Fruit fly (Drosophila melanogaster) whole organism, embryonic: Measurements from ENCODE around the gene Cyp4g15.

ENCODE experiments used
- CG1024 ChIP-seq: fragments of 200-800 bp; sonication (Bioruptor generic); IDR thresholded peaks from 2 replicates; pipeline ENCODE4 v1.3.6; 2022; ENCODE audit warnings: missing biosample characterization, missing genetic modification characterization
- CG11085 ChIP-seq: fragments of 200-800 bp; sonication (Bioruptor generic); IDR thresholded peaks from 2 replicates; pipeline ENCODE4 v1.3.6; 2022; ENCODE audit warnings: missing biosample characterization, missing genetic modification characterization
- CG11560 ChIP-seq: fragments of 200-800 bp; sonication (Bioruptor generic); IDR thresholded peaks from 3 replicates; pipeline ENCODE4 v1.3.6; 2022; ENCODE audit warnings: missing biosample characterization, missing genetic modification characterization
- CG11696 ChIP-seq: fragments of 200-800 bp; sonication (Bioruptor generic); IDR thresholded peaks from 2 replicates; pipeline ENCODE4 v1.3.6; 2022; ENCODE audit warnings: missing biosample characterization, missing genetic modification characterization
- CG13123 ChIP-seq: fragments of 200-800 bp; sonication (Bioruptor generic); optimal IDR thresholded peaks from 2 replicates; lab custom pipeline; 2016; ENCODE audit warnings: missing biosample characterization, missing genetic modification characterization
- CG14667 ChIP-seq: fragments of 200-800 bp; sonication (Bioruptor generic); IDR thresholded peaks from 2 replicates; pipeline ENCODE4 v1.3.6; 2022; ENCODE audit warnings: missing biosample characterization, missing genetic modification characterization
- CG15011 ChIP-seq: fragments of 200-800 bp; sonication (Bioruptor generic); optimal IDR thresholded peaks from 3 replicates; lab custom pipeline; 2018; ENCODE audit warnings: missing biosample characterization, mild to moderate bottlenecking, missing genetic modification characterization
- CG15514 ChIP-seq: fragments of 200-800 bp; sonication (Bioruptor generic); optimal IDR thresholded peaks from 3 replicates; lab custom pipeline; 2017; ENCODE audit warnings: missing biosample characterization, missing genetic modification characterization, mild to moderate bottlenecking, moderate library complexity, missing genetic modification reagents
- CG1603 ChIP-seq: fragments of 200-800 bp; sonication (Bioruptor generic); optimal IDR thresholded peaks from 2 replicates; lab custom pipeline; 2019; ENCODE audit warnings: missing biosample characterization, mild to moderate bottlenecking, missing genetic modification characterization, moderate library complexity
- CG1647 ChIP-seq: fragments of 200-800 bp; sonication (Bioruptor generic); optimal IDR thresholded peaks from 3 replicates; lab custom pipeline; 2016; ENCODE audit warnings: missing biosample characterization, missing genetic modification characterization
- CG3281 ChIP-seq: fragments of 200-800 bp; sonication (Bioruptor generic); optimal IDR thresholded peaks from 3 replicates; lab custom pipeline; 2017; ENCODE audit warnings: missing biosample characterization, mild to moderate bottlenecking, missing genetic modification characterization
- CG42726 ChIP-seq: fragments of 200-800 bp; sonication (Bioruptor generic); IDR thresholded peaks from 2 replicates; pipeline ENCODE4 v1.3.6; 2022; ENCODE audit warnings: missing biosample characterization, missing genetic modification characterization; ENCODE audit not compliant: partially characterized antibody
- CG4328 ChIP-seq: fragments of 200-800 bp; sonication (Bioruptor generic); optimal IDR thresholded peaks from 3 replicates; lab custom pipeline; 2017; ENCODE audit warnings: missing biosample characterization, missing genetic modification reagents, missing genetic modification characterization
- CG6254 ChIP-seq: fragments of 200-800 bp; sonication (Bioruptor generic); optimal IDR thresholded peaks from 3 replicates; lab custom pipeline; 2017; ENCODE audit warnings: mild to moderate bottlenecking, missing biosample characterization, missing genetic modification reagents, missing genetic modification characterization
- CG6683 ChIP-seq: fragments of 200-800 bp; sonication (Bioruptor generic); optimal IDR thresholded peaks from 2 replicates; lab custom pipeline; 2017; ENCODE audit warnings: missing biosample characterization, mild to moderate bottlenecking, missing genetic modification characterization, missing genetic modification reagents
- CG6791 ChIP-seq: fragments of 200-800 bp; sonication (Bioruptor generic); IDR thresholded peaks from 3 replicates; pipeline ENCODE4 v1.3.6; 2022; ENCODE audit warnings: missing biosample characterization, missing genetic modification characterization; ENCODE audit not compliant: partially characterized antibody
- CG7786 ChIP-seq: fragments of 200-800 bp; sonication (Bioruptor generic); optimal IDR thresholded peaks from 2 replicates; lab custom pipeline; 2016; ENCODE audit warnings: missing biosample characterization, missing genetic modification characterization
- Camta ChIP-seq: fragments of 200-800 bp; sonication (Bioruptor generic); optimal IDR thresholded peaks from 2 replicates; lab custom pipeline; 2016; ENCODE audit warnings: missing biosample characterization, missing genetic modification characterization
- Dip3 ChIP-seq: fragments of 200-800 bp; sonication (Bioruptor generic); optimal IDR thresholded peaks from 3 replicates; lab custom pipeline; 2016; ENCODE audit warnings: missing biosample characterization, missing genetic modification characterization
- Doc2 ChIP-seq: fragments of 200-800 bp; sonication (Bioruptor generic); IDR thresholded peaks from 2 replicates; pipeline ENCODE4 v1.3.6; 2022; ENCODE audit warnings: missing biosample characterization, missing genetic modification characterization
- Drgx ChIP-seq: fragments of 200-800 bp; sonication (Bioruptor generic); IDR thresholded peaks from 2 replicates; pipeline ENCODE4 v1.3.6; 2022; ENCODE audit warnings: missing biosample characterization, missing genetic modification characterization
- GATAe ChIP-seq: fragments of 200-800 bp; sonication (Bioruptor generic); conservative IDR thresholded peaks from 2 replicates; pipeline ENCODE4 v1.3.6; 2022; ENCODE audit warnings: missing biosample characterization, missing genetic modification characterization
- Gsc ChIP-seq: fragments of 200-800 bp; sonication (Bioruptor generic); IDR thresholded peaks from 2 replicates; pipeline ENCODE4 v1.3.6; 2022; ENCODE audit warnings: missing biosample characterization, missing genetic modification characterization
- MESR4 ChIP-seq: fragments of 200-800 bp; sonication (Bioruptor generic); optimal IDR thresholded peaks from 2 replicates; lab custom pipeline; 2018; ENCODE audit warnings: missing biosample characterization, mild to moderate bottlenecking, missing genetic modification characterization, moderate library complexity
- NK7.1 ChIP-seq: fragments of 200-800 bp; sonication (Bioruptor generic); optimal IDR thresholded peaks from 3 replicates; lab custom pipeline; 2016; ENCODE audit warnings: missing biosample characterization, missing genetic modification characterization
- Ptx1 ChIP-seq: fragments of 200-800 bp; sonication (Bioruptor generic); IDR thresholded peaks from 2 replicates; pipeline ENCODE4 v1.3.6; 2022; ENCODE audit warnings: missing biosample characterization, missing genetic modification characterization
- Sry-δ ChIP-seq: fragments of 200-800 bp; sonication (Bioruptor generic); optimal IDR thresholded peaks from 2 replicates; lab custom pipeline; 2016; ENCODE audit warnings: missing biosample characterization, missing genetic modification characterization
- Vsx1 ChIP-seq: fragments of 200-800 bp; sonication (Bioruptor generic); optimal IDR thresholded peaks from 2 replicates; lab custom pipeline; 2017; ENCODE audit warnings: missing biosample characterization, mild to moderate bottlenecking, missing genetic modification characterization, missing genetic modification reagents
- abd-A ChIP-seq: fragments of 200-800 bp; sonication (Bioruptor generic); optimal IDR thresholded peaks from 3 replicates; lab custom pipeline; 2019; ENCODE audit warnings: missing biosample characterization, mild to moderate bottlenecking, missing genetic modification characterization, moderate library complexity
- amos ChIP-seq: fragments of 200-800 bp; sonication (Bioruptor generic); IDR thresholded peaks from 2 replicates; pipeline ENCODE4 v1.3.6; 2022; ENCODE audit warnings: missing biosample characterization, missing genetic modification characterization; ENCODE audit not compliant: partially characterized antibody
- ap ChIP-seq: fragments of 200-800 bp; sonication (Bioruptor generic); IDR thresholded peaks from 2 replicates; pipeline ENCODE4 v1.3.6; 2022; ENCODE audit warnings: missing biosample characterization, missing genetic modification characterization
- cas ChIP-seq: fragments of 200-800 bp; sonication (Bioruptor generic); IDR thresholded peaks from 2 replicates; pipeline ENCODE4 v1.3.6; 2022; ENCODE audit warnings: missing biosample characterization, missing genetic modification characterization
- chif ChIP-seq, 2 experiments: fragments of 200-800 bp; sonication (Bioruptor generic); optimal IDR thresholded peaks; 3 replicates each; lab custom pipeline; 2016; ENCODE audit warnings: missing biosample characterization in 2 of 2, missing genetic modification characterization in 2 of 2
- chm ChIP-seq: fragments of 200-800 bp; sonication (Bioruptor generic); IDR thresholded peaks from 2 replicates; pipeline ENCODE4 v1.3.6; 2022; ENCODE audit warnings: missing biosample characterization, missing genetic modification characterization
- ci ChIP-seq: fragments of 200-800 bp; sonication (Bioruptor generic); IDR thresholded peaks from 3 replicates; pipeline ENCODE4 v1.3.6; 2022; ENCODE audit warnings: missing biosample characterization, missing genetic modification characterization
- dan ChIP-seq: fragments of 200-800 bp; sonication (Bioruptor generic); IDR thresholded peaks from 2 replicates; pipeline ENCODE4 v1.3.6; 2022; ENCODE audit warnings: missing biosample characterization, missing genetic modification characterization
- fd64A ChIP-seq: fragments of 200-800 bp; sonication (Bioruptor generic); optimal IDR thresholded peaks from 3 replicates; lab custom pipeline; 2018; ENCODE audit warnings: missing biosample characterization, mild to moderate bottlenecking, missing genetic modification characterization
- ftz-f1 ChIP-seq: fragments of 200-800 bp; sonication (Bioruptor generic); optimal IDR thresholded peaks from 2 replicates; lab custom pipeline; 2016; ENCODE audit warnings: missing biosample characterization, missing genetic modification characterization
- gem ChIP-seq: fragments of 200-800 bp; sonication (Bioruptor generic); optimal IDR thresholded peaks from 2 replicates; lab custom pipeline; 2019; ENCODE audit warnings: missing biosample characterization, mild to moderate bottlenecking, missing genetic modification characterization, moderate library complexity
- gfzf ChIP-seq: fragments of 200-800 bp; sonication (Bioruptor generic); optimal IDR thresholded peaks from 2 replicates; lab custom pipeline; 2016; ENCODE audit warnings: missing biosample characterization, mild to moderate bottlenecking, missing genetic modification characterization, moderate library complexity
- grn ChIP-seq: fragments of 200-800 bp; sonication (Bioruptor generic); optimal IDR thresholded peaks from 3 replicates; lab custom pipeline; 2017; ENCODE audit warnings: missing biosample characterization, missing genetic modification characterization
- jing ChIP-seq: fragments of 200-800 bp; sonication (Bioruptor generic); optimal IDR thresholded peaks from 2 replicates; lab custom pipeline; 2018; ENCODE audit warnings: missing biosample characterization, mild to moderate bottlenecking, missing genetic modification characterization
- lbe ChIP-seq: fragments of 200-800 bp; sonication (Bioruptor generic); optimal IDR thresholded peaks from 2 replicates; lab custom pipeline; 2016; ENCODE audit warnings: missing biosample characterization, mild to moderate bottlenecking, missing genetic modification characterization
- nerfin-1 ChIP-seq: fragments of 200-800 bp; sonication (Bioruptor generic); optimal IDR thresholded peaks from 3 replicates; lab custom pipeline; 2019; ENCODE audit warnings: missing biosample characterization, mild to moderate bottlenecking, missing genetic modification characterization, moderate library complexity
- prd ChIP-seq, 3 experiments: fragments of >200 bp in 2 of 3; fragments of 200-800 bp in 1 of 3; sonication (Bioruptor generic) in 1 of 3; optimal IDR thresholded peaks in 2 of 3; IDR thresholded peaks in 1 of 3; 2 replicates in 2 of 3; 3 replicates in 1 of 3; pipeline versions ENCODE4 v1.3.6 to Lab custom; 2017 to 2022; ENCODE audit warnings: missing biosample characterization in 1 of 3, missing genetic modification characterization in 1 of 3
- slbo ChIP-seq: fragments of 200-800 bp; sonication (Bioruptor generic); IDR thresholded peaks from 2 replicates; pipeline ENCODE4 v1.3.6; 2022; ENCODE audit warnings: missing biosample characterization, missing genetic modification characterization
- sob ChIP-seq: fragments of 200-800 bp; sonication (Bioruptor generic); IDR thresholded peaks from 2 replicates; pipeline ENCODE4 v1.3.6; 2022; ENCODE audit warnings: missing biosample characterization, missing genetic modification characterization
- ttk ChIP-seq: fragments of 200-800 bp; sonication (Bioruptor generic); IDR thresholded peaks from 2 replicates; pipeline ENCODE4 v2.1.2; 2022; ENCODE audit warnings: missing biosample characterization, missing genetic modification characterization
- wor ChIP-seq: fragments of 200-800 bp; sonication (Bioruptor generic); IDR thresholded peaks from 2 replicates; pipeline ENCODE4 v1.3.6; 2022; ENCODE audit warnings: missing biosample characterization, missing genetic modification characterization
- zen ChIP-seq: fragments of 200-800 bp; sonication (Bioruptor generic); optimal IDR thresholded peaks from 3 replicates; lab custom pipeline; 2018; ENCODE audit warnings: missing biosample characterization, mild to moderate bottlenecking, missing genetic modification characterization, moderate library complexity

Gene Cyp4g15

DNA sequence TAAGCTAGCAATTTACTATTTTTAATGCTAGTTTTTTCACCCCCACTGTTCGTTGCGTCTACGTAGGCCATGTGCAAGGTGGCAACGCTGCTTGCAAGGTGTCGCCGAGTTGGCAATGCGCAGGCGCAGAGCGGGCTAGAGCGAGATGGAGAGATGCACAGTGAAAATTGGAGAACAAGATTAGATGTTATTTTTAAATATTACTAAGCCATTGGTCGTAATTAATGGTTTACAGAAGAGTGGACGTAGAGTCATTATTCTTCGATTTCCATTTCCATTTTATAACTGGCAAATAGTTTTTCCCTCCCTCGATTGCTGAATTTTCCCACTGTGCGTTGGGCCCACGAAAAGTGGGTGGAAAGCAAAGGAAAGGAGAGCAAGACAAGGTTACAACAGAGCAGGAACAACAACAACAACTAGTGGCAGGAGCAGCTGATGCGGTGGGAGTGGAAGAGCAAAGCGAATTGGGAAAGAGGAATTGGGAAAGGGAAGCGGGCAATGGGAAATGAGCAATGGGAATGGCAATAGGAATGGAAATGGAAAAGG lies 23.9 kb upstream of the Cyp4g15 start:
- no peak for TF ChIP-seq CG6791
- TF ChIP-seq grn (GFP tag; lab: Kevin White, UChicago) = no peak
- TF ChIP-seq MESR4 = peak; percentile 15
- peak; percentile 7 for TF ChIP-seq CG13123
- TF ChIP-seq CG1603 (tag; lab: Kevin White, UChicago) = peak; percentile 88
- no peak for TF ChIP-seq prd (optimal IDR thresholded peaks at IDR 0.05; lab: Kevin White, UChicago)
- TF ChIP-seq prd (GFP tag; IDR thresholded peaks at IDR 0.05; lab: Robert Waterston, UW) = peak; percentile 87
- 0 out of 2 replicates have a peak, but pooled peaks have one; percentile 47 for TF ChIP-seq Gsc (GFP tag; lab: Robert Waterston, UW)
- TF ChIP-seq nerfin-1 (tag; lab: Kevin White, UChicago) = peak; percentile 37
- peak; percentile 78 for TF ChIP-seq sob
- TF ChIP-seq CG15514 = peak; percentile 66
- TF ChIP-seq amos (GFP tag; lab: Robert Waterston, UW) = no peak
- no peak for TF ChIP-seq Vsx1 (GFP tag; lab: Kevin White, UChicago)
- peak; percentile 63 for TF ChIP-seq CG11085 (GFP tag; lab: Robert Waterston, UW)
- peak; percentile 13 for TF ChIP-seq CG15011 (GFP tag; lab: Kevin White, UChicago)
- no peak for TF ChIP-seq CG4328
- TF ChIP-seq jing (GFP tag; lab: Kevin White, UChicago) = peak; percentile 50
- peak; percentile 24 for TF ChIP-seq ftz-f1 (GFP tag; lab: Kevin White, UChicago)
- TF ChIP-seq CG7786 (GFP tag; lab: Kevin White, UChicago) = peak; percentile 55
- TF ChIP-seq wor (GFP tag; lab: Robert Waterston, UW) = peak; percentile 76
- peak; percentile 57; the same call in 1 of the 3 replicates for TF ChIP-seq CG11560 (tag; lab: Robert Waterston, UW)
- no peak; the same call in 1 of the 2 replicates for TF ChIP-seq Doc2 (GFP tag; lab: Robert Waterston, UW)
- TF ChIP-seq CG42726 (GFP tag; lab: Robert Waterston, UW) = no peak
- TF ChIP-seq fd64A (GFP tag; lab: Kevin White, UChicago) = peak; percentile 50
- no peak for TF ChIP-seq CG1647 (GFP tag; lab: Kevin White, UChicago)
- TF ChIP-seq CG6254 (GFP tag; lab: Kevin White, UChicago) = peak; percentile 55
- no peak for TF ChIP-seq dan (GFP tag; lab: Robert Waterston, UW)
- TF ChIP-seq gfzf (GFP tag; lab: Kevin White, UChicago) = no peak
- TF ChIP-seq NK7.1 (GFP tag; lab: Kevin White, UChicago) = peak; percentile 68
- peak; percentile 83 for TF ChIP-seq Camta (GFP tag; lab: Kevin White, UChicago)
- TF ChIP-seq slbo (GFP tag; lab: Robert Waterston, UW) = peak; percentile 81
- peak; percentile 61; the same call in 1 of the 2 replicates for TF ChIP-seq cas (GFP tag; lab: Robert Waterston, UW)
- no peak for TF ChIP-seq lbe (GFP tag; lab: Kevin White, UChicago)
- TF ChIP-seq CG1024 (GFP tag; lab: Robert Waterston, UW) = peak; percentile 76
- TF ChIP-seq Dip3 (GFP tag; lab: Kevin White, UChicago) = peak; percentile 59
- TF ChIP-seq Drgx = peak; percentile 95
- no peak for TF ChIP-seq Sry-δ (GFP tag; lab: Kevin White, UChicago)
- TF ChIP-seq ttk (GFP tag; lab: Robert Waterston, UW) = peak; percentile 83
- peak; percentile 79 for TF ChIP-seq chm (GFP tag; lab: Robert Waterston, UW)
- TF ChIP-seq gem (tag; lab: Kevin White, UChicago) = peak; percentile 82
- peak; percentile 53 to 70 for TF ChIP-seq chif (GFP tag; optimal IDR thresholded peaks at IDR 0.05; lab: Kevin White, UChicago)
- no peak for TF ChIP-seq abd-A (tag; lab: Kevin White, UChicago)
- TF ChIP-seq CG11696 (GFP tag; lab: Robert Waterston, UW) = peak; percentile 77
- no peak for TF ChIP-seq GATAe (GFP tag; lab: Robert Waterston, UW)
- TF ChIP-seq Ptx1 (GFP tag; lab: Robert Waterston, UW) = peak; percentile 88
- TF ChIP-seq CG3281 = peak; percentile 63
- peak; percentile 96 for TF ChIP-seq ci (GFP tag; lab: Robert Waterston, UW)
- peak; percentile 75 for TF ChIP-seq ap (GFP tag; lab: Robert Waterston, UW)
- TF ChIP-seq zen (tag; lab: Kevin White, UChicago) = peak; percentile 63
- peak; percentile 73 for TF ChIP-seq CG14667 (GFP tag; lab: Robert Waterston, UW)
- peak; percentile 41 for TF ChIP-seq CG6683 (GFP tag; lab: Kevin White, UChicago)
